Worm (Caenorhabditis elegans): ENCODE measurements around the gene acl-13.
A peak's percentile ranks its signal among the peaks of the same experiment; 100 is the strongest.

DNA sequence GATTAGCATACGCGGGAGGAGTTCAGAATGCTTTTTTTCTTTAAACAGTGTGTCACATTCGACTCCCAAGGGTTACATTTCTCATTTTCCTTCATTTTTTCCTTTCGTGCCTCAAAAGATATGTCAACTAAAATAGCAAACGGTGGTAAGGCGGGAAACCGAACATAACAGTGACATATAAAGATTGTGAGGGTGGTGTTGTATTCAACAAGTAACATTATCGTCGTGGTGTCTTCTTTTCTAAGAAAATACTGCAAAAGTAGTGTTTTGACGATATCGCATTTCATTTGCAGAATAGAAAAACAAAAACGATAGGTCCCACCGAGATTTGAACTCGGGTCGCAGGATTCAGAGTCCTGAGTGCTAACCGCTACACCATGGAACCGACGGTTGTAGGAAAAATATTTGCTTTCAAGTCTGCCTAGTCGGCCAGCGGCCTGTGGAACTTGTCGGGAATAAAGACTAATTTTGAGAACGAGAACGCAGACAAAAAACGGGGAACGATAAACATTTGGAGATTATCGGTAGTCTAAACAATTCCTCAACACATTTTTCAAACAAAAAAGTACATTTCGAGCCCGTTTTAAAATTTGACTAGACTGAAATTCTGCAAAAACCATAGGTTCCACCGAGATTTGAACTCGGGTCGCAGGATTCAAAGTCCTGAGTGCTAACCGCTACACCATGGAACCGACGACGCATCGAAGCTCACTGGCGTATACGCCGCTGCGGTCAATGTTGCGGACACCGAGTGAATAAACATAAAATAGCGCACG, 6.5 kb downstream of the acl-13 start:
- 0 out of 2 replicates have a peak, but pooled peaks have one; percentile 5 for TF ChIP-seq ref-1 (GFP tag; conservative IDR thresholded peaks at IDR 0.05)
- TF ChIP-seq flt-1 (GFP tag; IDR thresholded peaks at IDR 0.05) = peak; percentile 66
- TF ChIP-seq ztf-23 (GFP tag; IDR thresholded peaks at IDR 0.05) = 0 out of 2 replicates have a peak, but pooled peaks have one; percentile 38

Data from whole organism, midembryonic.